Worm (Caenorhabditis elegans): ENCODE data around the gene pgp-6.

pgp-6 gene

DNA sequence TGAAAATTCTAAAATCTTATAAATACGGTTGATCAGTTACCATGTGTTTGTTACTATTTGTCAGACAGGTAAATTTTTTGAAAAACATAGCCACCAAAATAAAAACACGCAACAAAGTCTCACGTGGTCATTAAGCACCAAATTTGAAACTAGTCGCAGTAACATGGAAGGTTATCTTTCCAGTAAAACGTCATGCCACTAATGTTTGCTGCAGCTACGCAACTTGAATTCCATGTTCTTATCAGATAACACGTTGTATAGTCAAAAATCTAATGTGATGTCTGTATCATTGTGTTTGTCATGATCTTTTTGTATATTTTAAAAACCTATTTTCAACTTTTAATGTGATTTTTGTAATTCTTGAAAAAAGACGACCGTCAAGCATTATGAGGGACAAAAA lies 24.5 kb upstream of the pgp-6 start (continued):
- TF ChIP-seq fkh-10 (GFP tag; optimal IDR thresholded peaks at IDR 0.05) (no peak), mdl-1 (tag; optimal IDR thresholded peaks at IDR 0.05) (peak in 1 of 2 experiments; percentile 56), lin-35 (GFP tag; optimal IDR thresholded peaks at IDR 0.05) (peak in 1 of 2 experiments; percentile 37), efl-3 (GFP tag; optimal IDR thresholded peaks at IDR 0.05) (no peak), aha-1 (tag; optimal IDR thresholded peaks at IDR 0.05) (no peak), snu-23 (GFP tag; optimal IDR thresholded peaks at IDR 0.05) (peak; percentile 7), lin-15B (tag; optimal IDR thresholded peaks at IDR 0.05) (no peak), pqm-1 (tag; optimal IDR thresholded peaks at IDR 0.05) (no peak), nhr-90 (tag; optimal IDR thresholded peaks at IDR 0.05; ENCODE audit: poor library complexity) (peak; percentile 37), nhr-77 (tag; optimal IDR thresholded peaks at IDR 0.05) (no peak), C04F5.9 (tag; optimal IDR thresholded peaks at IDR 0.05) (no peak), nhr-71 (tag; optimal IDR thresholded peaks at IDR 0.05) (peak; percentile 37), lir-3 (tag; optimal IDR thresholded peaks at IDR 0.05; ENCODE audit: poor library complexity) (no peak), nhr-85 (tag) (peak; percentile 78), nhr-20 (tag; optimal IDR thresholded peaks at IDR 0.05) (peak; percentile 57), elt-3 (tag; optimal IDR thresholded peaks at IDR 0.05) (peak in 1 of 6 experiments; percentile 20), xbp-1 (tag; optimal IDR thresholded peaks at IDR 0.05) (no peak), efl-1 (optimal IDR thresholded peaks at IDR 0.05) (no peak), efl-1 (GFP tag; optimal IDR thresholded peaks at IDR 0.05 in 1 of 2) (no peak)

DNA sequence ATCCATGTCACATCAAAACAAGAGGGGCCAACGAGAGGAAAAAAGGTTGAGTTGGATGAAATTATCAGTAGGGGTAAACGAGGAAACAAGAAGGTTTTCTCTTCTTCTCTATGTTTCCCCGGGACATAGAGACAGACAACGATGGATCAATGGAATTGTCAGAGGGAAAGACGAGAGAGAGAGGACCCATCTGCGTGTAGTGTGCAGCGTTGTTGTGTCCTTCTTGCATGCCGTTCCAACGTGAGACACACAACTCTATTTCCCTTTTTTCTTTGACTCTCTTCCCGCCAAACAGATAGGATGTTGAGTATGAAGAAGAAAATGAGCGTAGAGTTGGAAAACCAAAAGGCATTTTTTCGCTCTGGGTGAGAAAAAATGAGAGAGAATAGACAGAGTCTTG lies 23.7 kb upstream of the pgp-6 start:
- TF ChIP-seq dpl-1 (GFP tag; optimal IDR thresholded peaks at IDR 0.05), result peak in 2 of 3 experiments; percentile 5 to 19
- TF ChIP-seq zag-1 (tag; optimal IDR thresholded peaks at IDR 0.05), result no peak
- peak; percentile 74 for TF ChIP-seq snu-23 (GFP tag; optimal IDR thresholded peaks at IDR 0.05)
- peak; percentile 80 for TF ChIP-seq mep-1 (tag; optimal IDR thresholded peaks at IDR 0.05)
- no peak for TF ChIP-seq isw-1 (GFP tag; IDR thresholded peaks at IDR 0.05)
- TF ChIP-seq egl-27 (tag; optimal IDR thresholded peaks at IDR 0.05), result peak; percentile 6 to 17
- no peak for TF ChIP-seq unc-62 (GFP tag; optimal IDR thresholded peaks at IDR 0.05)
- peak; percentile 69 for TF ChIP-seq nhr-20 (tag; optimal IDR thresholded peaks at IDR 0.05)
- peak; percentile 66 for TF ChIP-seq rnt-1 (tag; optimal IDR thresholded peaks at IDR 0.05)
- TF ChIP-seq jun-1 (tag; optimal IDR thresholded peaks at IDR 0.05), result no peak
- TF ChIP-seq egl-13 (tag; optimal IDR thresholded peaks at IDR 0.05), result no peak
- peak in 2 of 3 experiments; percentile 59 to 77 for TF ChIP-seq ceh-82 (tag; optimal IDR thresholded peaks at IDR 0.05)
- peak; percentile 58 for TF ChIP-seq dsc-1 (tag; optimal IDR thresholded peaks at IDR 0.05)
- no peak for TF ChIP-seq Y116A8C.19 (tag; optimal IDR thresholded peaks at IDR 0.05; ENCODE audit: borderline replicate concordance)
- peak; percentile 32 for TF ChIP-seq C16A3.4 (tag; optimal IDR thresholded peaks at IDR 0.05)
- peak; percentile 99 for TF ChIP-seq lin-14 (GFP tag; optimal IDR thresholded peaks at IDR 0.05)
- no peak for TF ChIP-seq unc-98 (GFP tag; IDR thresholded peaks at IDR 0.05)
- TF ChIP-seq nhr-90 (tag; optimal IDR thresholded peaks at IDR 0.05; ENCODE audit: poor library complexity), result peak; percentile 25
- TF ChIP-seq nhr-85 (tag), result peak; percentile 74
- TF ChIP-seq nhr-77 (tag; optimal IDR thresholded peaks at IDR 0.05), result peak; percentile 64
- no peak for TF ChIP-seq nhr-76 (tag; optimal IDR thresholded peaks at IDR 0.05)
- no peak for TF ChIP-seq unc-30 (tag; optimal IDR thresholded peaks at IDR 0.05)
- TF ChIP-seq ets-5 (GFP tag; IDR thresholded peaks at IDR 0.05), result no peak
- no peak for TF ChIP-seq aly-2 (tag; optimal IDR thresholded peaks at IDR 0.05)
- TF ChIP-seq hlh-4 (tag; optimal IDR thresholded peaks at IDR 0.05), result no peak
- TF ChIP-seq lin-13 (GFP tag; optimal IDR thresholded peaks at IDR 0.05), result peak; percentile 7
- peak; percentile 37 for TF ChIP-seq irx-1 (tag; optimal IDR thresholded peaks at IDR 0.05)
- no peak for TF ChIP-seq nhr-28 (tag; optimal IDR thresholded peaks at IDR 0.05)
- peak; percentile 37 to 75 for TF ChIP-seq lsy-2 (tag; optimal IDR thresholded peaks at IDR 0.05)
- TF ChIP-seq elt-3 (tag; optimal IDR thresholded peaks at IDR 0.05), result peak in 4 of 6 experiments; percentile 31 to 73 (median 41)
- peak; percentile 57 for TF ChIP-seq swsn-7 (tag; optimal IDR thresholded peaks at IDR 0.05)
- no peak for TF ChIP-seq lin-39 (tag; optimal IDR thresholded peaks at IDR 0.05)
- no peak for TF ChIP-seq efl-3 (GFP tag; optimal IDR thresholded peaks at IDR 0.05)
- no peak for TF ChIP-seq blmp-1 (tag; optimal IDR thresholded peaks at IDR 0.05)
- TF ChIP-seq lin-35 (GFP tag; optimal IDR thresholded peaks at IDR 0.05), result peak; percentile 13 to 54
- TF ChIP-seq nhr-47 (tag; optimal IDR thresholded peaks at IDR 0.05), result peak; percentile 59
- TF ChIP-seq nhr-71 (tag; optimal IDR thresholded peaks at IDR 0.05), result peak; percentile 82
- no peak for TF ChIP-seq snpc-4 (tag; optimal IDR thresholded peaks at IDR 0.05)
- TF ChIP-seq lir-3 (tag; optimal IDR thresholded peaks at IDR 0.05; ENCODE audit: poor library complexity), result peak; percentile 22
- TF ChIP-seq fkh-8 (tag; optimal IDR thresholded peaks at IDR 0.05), result peak; percentile 63
- peak; percentile 8 for TF ChIP-seq pag-3 (tag; optimal IDR thresholded peaks at IDR 0.05; ENCODE audit: borderline replicate concordance, insufficient read depth)

Data from whole organism, L1 larva.